Fruit fly (Drosophila melanogaster) whole organism, prepupa: Measurements from ENCODE around the gene brwl.

Source experiments
- Blimp-1 ChIP-seq: fragments of 200-800 bp; sonication (Bioruptor generic); optimal IDR thresholded peaks from 3 replicates; lab custom pipeline; 2017; ENCODE audit warnings: missing biosample characterization, missing genetic modification characterization, mild to moderate bottlenecking, moderate library complexity, missing genetic modification reagents
- CG10669 ChIP-seq: fragments of 200-800 bp; sonication (Bioruptor generic); optimal IDR thresholded peaks from 3 replicates; lab custom pipeline; 2018; ENCODE audit warnings: missing biosample characterization, mild to moderate bottlenecking, missing genetic modification characterization, moderate library complexity
- CG11294 ChIP-seq: fragments of 200-800 bp; sonication (Bioruptor generic); IDR thresholded peaks from 2 replicates; pipeline ENCODE4 v1.3.6; 2022; ENCODE audit warnings: missing biosample characterization, missing genetic modification characterization
- CG11902 ChIP-seq: fragments of 200-800 bp; sonication (Bioruptor generic); optimal IDR thresholded peaks from 3 replicates; lab custom pipeline; 2016; ENCODE audit warnings: missing biosample characterization, missing genetic modification characterization
- CG1621 ChIP-seq: fragments of 200-800 bp; sonication (Bioruptor generic); optimal IDR thresholded peaks from 3 replicates; lab custom pipeline; 2018; ENCODE audit warnings: missing biosample characterization, mild to moderate bottlenecking, missing genetic modification characterization
- CG3032 ChIP-seq: fragments of 200-800 bp; optimal IDR thresholded peaks from 2 replicates; lab custom pipeline; 2019; ENCODE audit warnings: missing biosample characterization, mild to moderate bottlenecking, missing genetic modification characterization, moderate library complexity
- CG32006 ChIP-seq: fragments of 200-800 bp; sonication (Bioruptor generic); optimal IDR thresholded peaks from 3 replicates; lab custom pipeline; 2017; ENCODE audit warnings: missing biosample characterization, mild to moderate bottlenecking, missing genetic modification characterization
- CG34406 ChIP-seq: fragments of 200-800 bp; sonication (Bioruptor generic); optimal IDR thresholded peaks from 3 replicates; lab custom pipeline; 2016; ENCODE audit warnings: missing biosample characterization, missing genetic modification characterization
- CG3919 ChIP-seq: fragments of 200-800 bp; sonication (Bioruptor generic); optimal IDR thresholded peaks from 3 replicates; lab custom pipeline; 2016; ENCODE audit warnings: missing biosample characterization, missing genetic modification characterization
- CG4318 ChIP-seq: fragments of 200-800 bp; sonication (Bioruptor generic); optimal IDR thresholded peaks from 3 replicates; lab custom pipeline; 2017; ENCODE audit warnings: missing biosample characterization, mild to moderate bottlenecking, missing genetic modification characterization
- CG6276 ChIP-seq: fragments of 200-800 bp; sonication (Bioruptor generic); optimal IDR thresholded peaks from 2 replicates; lab custom pipeline; 2017; ENCODE audit warnings: missing biosample characterization, mild to moderate bottlenecking, missing genetic modification characterization
- CG6792 ChIP-seq: fragments of 200-800 bp; sonication (Bioruptor generic); optimal IDR thresholded peaks from 3 replicates; lab custom pipeline; 2016; ENCODE audit warnings: missing biosample characterization, missing genetic modification characterization
- CG6808 ChIP-seq: fragments of 200-800 bp; sonication (Bioruptor generic); optimal IDR thresholded peaks from 3 replicates; lab custom pipeline; 2017; ENCODE audit warnings: missing biosample characterization, missing genetic modification characterization, mild to moderate bottlenecking, moderate library complexity, missing genetic modification reagents
- Ets21C ChIP-seq: fragments of 200-800 bp; sonication (Bioruptor generic); optimal IDR thresholded peaks from 3 replicates; lab custom pipeline; 2016; ENCODE audit warnings: missing biosample characterization, missing genetic modification characterization
- Ets96B ChIP-seq: fragments of 200-800 bp; optimal IDR thresholded peaks from 2 replicates; lab custom pipeline; 2019; ENCODE audit warnings: missing biosample characterization, mild to moderate bottlenecking, missing genetic modification characterization, moderate library complexity
- Hr38 ChIP-seq: sonication (Bioruptor generic); optimal IDR thresholded peaks from 2 replicates; lab custom pipeline; 2016; ENCODE audit warnings: missing biosample characterization, missing genetic modification characterization
- Hr4 ChIP-seq: fragments of 200-800 bp; sonication (Bioruptor generic); optimal IDR thresholded peaks from 3 replicates; lab custom pipeline; 2016; ENCODE audit warnings: missing biosample characterization, missing genetic modification characterization
- Met ChIP-seq: fragments of 200-800 bp; sonication (Bioruptor generic); optimal IDR thresholded peaks from 3 replicates; lab custom pipeline; 2016; ENCODE audit warnings: missing biosample characterization, missing genetic modification characterization
- OdsH ChIP-seq: fragments of 200-800 bp; sonication (Bioruptor generic); optimal IDR thresholded peaks from 3 replicates; lab custom pipeline; 2016; ENCODE audit warnings: missing biosample characterization, missing genetic modification characterization
- Sox102F ChIP-seq: fragments of 200-800 bp; sonication (Bioruptor generic); optimal IDR thresholded peaks from 2 replicates; lab custom pipeline; 2016; ENCODE audit warnings: missing biosample characterization, mild to moderate bottlenecking, missing genetic modification characterization
- Sox14 ChIP-seq: fragments of 200-800 bp; sonication (Bioruptor generic); optimal IDR thresholded peaks from 3 replicates; lab custom pipeline; 2016; ENCODE audit warnings: missing biosample characterization, missing genetic modification characterization
- achi ChIP-seq: fragments of 200-800 bp; sonication (Bioruptor generic); optimal IDR thresholded peaks from 3 replicates; lab custom pipeline; 2016; ENCODE audit warnings: missing biosample characterization, missing genetic modification characterization
- cyc ChIP-seq: fragments of 200-800 bp; sonication (Bioruptor generic); optimal IDR thresholded peaks from 3 replicates; lab custom pipeline; 2016; ENCODE audit warnings: missing biosample characterization, missing genetic modification characterization
- dac ChIP-seq: fragments of 200-800 bp; sonication (Bioruptor generic); optimal IDR thresholded peaks from 2 replicates; lab custom pipeline; 2017; ENCODE audit warnings: missing biosample characterization, mild to moderate bottlenecking, missing genetic modification characterization
- dsx ChIP-seq: fragments of 200-800 bp; optimal IDR thresholded peaks from 3 replicates; lab custom pipeline; 2019; ENCODE audit warnings: missing biosample characterization, mild to moderate bottlenecking, missing genetic modification characterization, moderate library complexity; ENCODE audit not compliant: poor library complexity, severe bottlenecking
- eg ChIP-seq: fragments of 200-800 bp; sonication (Bioruptor generic); IDR thresholded peaks from 3 replicates; pipeline ENCODE4 v1.3.6; 2022; ENCODE audit warnings: missing biosample characterization, missing genetic modification characterization
- esn ChIP-seq: fragments of 200-800 bp; sonication (Bioruptor generic); optimal IDR thresholded peaks from 2 replicates; lab custom pipeline; 2016; ENCODE audit warnings: missing biosample characterization, mild to moderate bottlenecking, missing genetic modification characterization, moderate library complexity
- fd59A ChIP-seq: fragments of 200-800 bp; sonication (Bioruptor generic); optimal IDR thresholded peaks from 2 replicates; lab custom pipeline; 2017; ENCODE audit warnings: missing biosample characterization, mild to moderate bottlenecking, missing genetic modification characterization, missing genetic modification reagents
- fd85E ChIP-seq: fragments of 200-800 bp; sonication (Bioruptor generic); optimal IDR thresholded peaks from 3 replicates; lab custom pipeline; 2016; ENCODE audit warnings: missing biosample characterization, missing genetic modification characterization
- net ChIP-seq: fragments of 200-800 bp; sonication (Bioruptor generic); optimal IDR thresholded peaks from 3 replicates; lab custom pipeline; 2016; ENCODE audit warnings: missing biosample characterization, missing genetic modification characterization
- ss ChIP-seq, 2 experiments: fragments of 200-800 bp; sonication (Bioruptor generic); optimal IDR thresholded peaks; 2 replicates in 1 of 2; 3 replicates in 1 of 2; lab custom pipeline; 2017 to 2018; ENCODE audit warnings: mild to moderate bottlenecking in 2 of 2, missing biosample characterization in 2 of 2, missing genetic modification characterization in 2 of 2, moderate library complexity in 1 of 2
- svp ChIP-seq: fragments of 200-800 bp; sonication (Bioruptor generic); peaks from one replicate; lab custom pipeline; 2016; ENCODE audit warnings: missing biosample characterization, missing genetic modification characterization
- topi ChIP-seq: fragments of 200-800 bp; sonication (Bioruptor generic); optimal IDR thresholded peaks from 3 replicates; lab custom pipeline; 2016; ENCODE audit warnings: missing biosample characterization, missing genetic modification characterization
- vri ChIP-seq: fragments of 200-800 bp; sonication (Bioruptor generic); optimal IDR thresholded peaks from 3 replicates; lab custom pipeline; 2016; ENCODE audit warnings: missing biosample characterization, mild to moderate bottlenecking, missing genetic modification characterization

Gene brwl

dm6 chr2L:9598390-9598789, 29.7 kb downstream of the brwl start (continued):
- TF ChIP-seq Ets21C (GFP tag; lab: Kevin White, UChicago): no peak
- TF ChIP-seq Sox14 (GFP tag; lab: Kevin White, UChicago): no peak
- peak; percentile 65 to 86 for TF ChIP-seq ss (GFP tag; optimal IDR thresholded peaks at IDR 0.05; lab: Kevin White, UChicago)
- no peak for TF ChIP-seq CG1621 (tag; lab: Kevin White, UChicago)
- TF ChIP-seq topi: no peak
- TF ChIP-seq CG3919 (GFP tag; lab: Kevin White, UChicago): peak; percentile 26
- TF ChIP-seq eg (GFP tag; lab: Robert Waterston, UW): peak; percentile 60; the same call in 2 of the 3 replicates
- no peak for TF ChIP-seq fd85E (GFP tag; lab: Kevin White, UChicago)
- TF ChIP-seq CG6792 (GFP tag; lab: Kevin White, UChicago): peak; percentile 22
- no peak for TF ChIP-seq CG34406
- TF ChIP-seq Sox102F (GFP tag; lab: Kevin White, UChicago): no peak
- TF ChIP-seq OdsH: peak; percentile 12
- no peak for TF ChIP-seq esn (GFP tag; lab: Kevin White, UChicago)
- TF ChIP-seq CG3032 (tag; lab: Kevin White, UChicago): no peak
- no peak for TF ChIP-seq Met (GFP tag; lab: Kevin White, UChicago)
- TF ChIP-seq Hr38 (GFP tag; lab: Kevin White, UChicago): no peak
- TF ChIP-seq CG32006 (GFP tag; lab: Kevin White, UChicago): peak; percentile 54

dm6 chr2L:9600772-9601171, 32.1 kb downstream of the brwl start, which contains the start of gene CG4382:
TSS of gene CG4382 (minus strand) at chr2L:9600872.
- TF ChIP-seq CG10669 (GFP tag; lab: Kevin White, UChicago): no peak
- TF ChIP-seq CG11902 (GFP tag; lab: Kevin White, UChicago): no peak
- no peak for TF ChIP-seq fd85E (GFP tag; lab: Kevin White, UChicago)
- no peak for TF ChIP-seq Hr38 (GFP tag; lab: Kevin White, UChicago)
- TF ChIP-seq Blimp-1 (GFP tag; lab: Kevin White, UChicago): no peak
- no peak for TF ChIP-seq Ets96B (tag; lab: Kevin White, UChicago)
- no peak for TF ChIP-seq CG11294 (GFP tag; lab: Robert Waterston, UW)
- no peak for TF ChIP-seq dsx (GFP tag; lab: Kevin White, UChicago)
- no peak for TF ChIP-seq CG6276 (GFP tag; lab: Kevin White, UChicago)
- no peak for TF ChIP-seq svp (GFP tag; lab: Kevin White, UChicago)
- TF ChIP-seq CG4318 (GFP tag; lab: Kevin White, UChicago): no peak
- no peak for TF ChIP-seq vri
- TF ChIP-seq, all 60 proteins: peak for 0

dm6 chr2L:9601220-9601619, 32.5 kb downstream of the brwl start:
- TF ChIP-seq Ets96B (tag; lab: Kevin White, UChicago) (no peak), CG3032 (tag; lab: Kevin White, UChicago) (no peak), Hr4 (no peak), net (no peak), dac (GFP tag; lab: Kevin White, UChicago) (no peak), vri (no peak), Ets21C (GFP tag; lab: Kevin White, UChicago) (no peak), CG32006 (GFP tag; lab: Kevin White, UChicago) (no peak), topi (no peak), fd59A (GFP tag; lab: Kevin White, UChicago) (no peak), CG6808 (GFP tag; lab: Kevin White, UChicago) (no peak), Sox102F (GFP tag; lab: Kevin White, UChicago) (no peak)

- TF ChIP-seq CG10669 (GFP tag; lab: Kevin White, UChicago) (no peak), net (no peak), achi (GFP tag; lab: Kevin White, UChicago) (no peak), cyc (GFP tag; lab: Kevin White, UChicago) (no peak)
- TF ChIP-seq, all 60 proteins: peak for 0
These were observed 33.4 kb downstream of the brwl start for dm6 chr2L:9602103-9602502.
